Worm (Caenorhabditis elegans): ENCODE data around the gene T09A5.4.
A peak's percentile ranks its signal among the peaks of the same experiment; 100 is the strongest.

Gene T09A5.4

DNA sequence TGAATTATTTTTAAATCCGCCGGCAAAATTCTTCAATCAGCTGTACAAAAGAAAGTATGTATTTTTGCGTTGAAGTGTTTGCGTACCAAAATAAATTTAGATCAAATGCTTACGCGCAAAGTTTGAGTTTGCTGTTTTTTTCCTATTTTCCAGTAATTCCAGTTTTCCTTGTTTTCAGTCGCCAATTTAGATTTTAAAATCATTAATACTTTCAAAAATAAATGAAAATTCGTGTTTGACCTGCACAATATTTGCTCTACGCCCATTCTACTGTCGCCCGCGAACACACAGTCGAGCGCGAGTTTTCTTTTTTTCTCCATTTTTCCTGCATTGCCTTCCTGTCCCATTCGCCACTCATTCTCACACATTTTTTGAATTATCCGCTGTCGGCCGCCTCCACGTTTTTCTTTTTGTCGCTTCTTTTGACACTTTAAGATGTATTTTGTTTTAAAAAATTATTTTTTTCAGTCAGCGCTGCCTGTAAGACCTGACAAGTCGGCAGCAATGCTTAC lies 46.8 kb downstream of the T09A5.4 start, which contains the start of gene ptc-1:
ptc-1 (plus strand) TSS at position 462 of the 512 bp plus-strand sequence.
- peak; percentile 20 for TF ChIP-seq dsc-1 (tag; optimal IDR thresholded peaks at IDR 0.05)
- TF ChIP-seq efl-1 (optimal IDR thresholded peaks at IDR 0.05), result no peak
- TF ChIP-seq efl-1 (GFP tag; optimal IDR thresholded peaks at IDR 0.05 in 1 of 2), result peak in 1 of 2 experiments; percentile 45
- TF ChIP-seq nhr-77 (tag; optimal IDR thresholded peaks at IDR 0.05), result no peak
- no peak for TF ChIP-seq ces-1 (GFP tag; optimal IDR thresholded peaks at IDR 0.05)
- no peak for TF ChIP-seq aha-1 (tag; optimal IDR thresholded peaks at IDR 0.05)
- TF ChIP-seq mef-2 (tag; optimal IDR thresholded peaks at IDR 0.05), result no peak
- TF ChIP-seq isw-1 (GFP tag; IDR thresholded peaks at IDR 0.05), result no peak
- no peak for TF ChIP-seq irx-1 (tag; optimal IDR thresholded peaks at IDR 0.05)
- no peak for TF ChIP-seq fkh-4 (tag; optimal IDR thresholded peaks at IDR 0.05; ENCODE audit: borderline replicate concordance)
- TF ChIP-seq mep-1 (tag; optimal IDR thresholded peaks at IDR 0.05), result no peak
- TF ChIP-seq dpl-1 (GFP tag; optimal IDR thresholded peaks at IDR 0.05), result no peak

- TF ChIP-seq nhr-19 (GFP tag; conservative IDR thresholded peaks at IDR 0.05) (no peak), nhr-85 (tag) (peak; percentile 43), lsy-2 (tag; optimal IDR thresholded peaks at IDR 0.05) (no peak), efl-1 (optimal IDR thresholded peaks at IDR 0.05) (no peak), efl-1 (GFP tag; optimal IDR thresholded peaks at IDR 0.05 in 1 of 2) (peak in 1 of 2 experiments; percentile 48)
Observed at ce11 chrII:7893648-7894047, 47.7 kb downstream of the T09A5.4 start.

ce11 chrII:7895190-7895589 lies 49.2 kb downstream of the T09A5.4 start:
- peak; percentile 27 for TF ChIP-seq lin-14 (GFP tag; optimal IDR thresholded peaks at IDR 0.05)
- peak; percentile 84 for TF ChIP-seq blmp-1 (tag; optimal IDR thresholded peaks at IDR 0.05)
- 0 out of 2 replicates have a peak, but pooled peaks have one; percentile 6 for TF ChIP-seq nhr-19 (GFP tag; conservative IDR thresholded peaks at IDR 0.05)
- TF ChIP-seq lsy-2 (tag; optimal IDR thresholded peaks at IDR 0.05), result peak in 1 of 2 experiments; percentile 16
- TF ChIP-seq nhr-76 (tag; optimal IDR thresholded peaks at IDR 0.05), result no peak
